Worm (Caenorhabditis elegans) whole organism, L3 larva: ENCODE results near the gene aptf-4.

Experiments used
- elt-3 ChIP-seq, 3 experiments: fragments of 150-350 bp in 1 of 3; sonication (generic microtip) in 2 of 3; optimal IDR thresholded peaks; 2 replicates in 2 of 3; 4 replicates in 1 of 3; lab custom pipeline; 2014 to 2017; ENCODE audit warnings: missing biosample characterization in 3 of 3, missing genetic modification characterization in 3 of 3
- jun-1 ChIP-seq: fragments of 150-350 bp; optimal IDR thresholded peaks from 2 replicates; lab custom pipeline; 2014; ENCODE audit warnings: missing biosample characterization, missing genetic modification reagents, missing genetic modification characterization

- TF ChIP-seq elt-3 (tag; optimal IDR thresholded peaks at IDR 0.05; lab: Kevin White, UChicago) (no peak), jun-1 (tag; lab: Kevin White, UChicago) (no peak)
Observed at ce11 chrII:8581700-8582099, 9.1 kb upstream of the aptf-4 start, which contains the start of gene arl-1.
